Fruit fly (Drosophila melanogaster) whole organism, prepupa: ENCODE data around the gene CG5800.

Source experiments
- CG11294 ChIP-seq: fragments of 200-800 bp; sonication (Bioruptor generic); IDR thresholded peaks from 2 replicates; pipeline ENCODE4 v1.3.6; 2022; ENCODE audit warnings: missing biosample characterization, missing genetic modification characterization
- CG11762 ChIP-seq: fragments of 200-800 bp; sonication (Bioruptor generic); optimal IDR thresholded peaks from 3 replicates; lab custom pipeline; 2016; ENCODE audit warnings: missing biosample characterization, missing genetic modification characterization; ENCODE audit not compliant: insufficient read depth
- CG11902 ChIP-seq: fragments of 200-800 bp; sonication (Bioruptor generic); optimal IDR thresholded peaks from 3 replicates; lab custom pipeline; 2016; ENCODE audit warnings: missing biosample characterization, missing genetic modification characterization
- CG3032 ChIP-seq: fragments of 200-800 bp; optimal IDR thresholded peaks from 2 replicates; lab custom pipeline; 2019; ENCODE audit warnings: missing biosample characterization, mild to moderate bottlenecking, missing genetic modification characterization, moderate library complexity
- CG31627 ChIP-seq: fragments of 200-800 bp; sonication (Bioruptor generic); optimal IDR thresholded peaks from 3 replicates; lab custom pipeline; 2016; ENCODE audit warnings: missing biosample characterization, missing genetic modification characterization
- CG3919 ChIP-seq: fragments of 200-800 bp; sonication (Bioruptor generic); optimal IDR thresholded peaks from 3 replicates; lab custom pipeline; 2016; ENCODE audit warnings: missing biosample characterization, missing genetic modification characterization
- CG4318 ChIP-seq: fragments of 200-800 bp; sonication (Bioruptor generic); optimal IDR thresholded peaks from 3 replicates; lab custom pipeline; 2017; ENCODE audit warnings: missing biosample characterization, mild to moderate bottlenecking, missing genetic modification characterization
- CG6163 ChIP-seq: fragments of 200-800 bp; sonication (Bioruptor generic); IDR thresholded peaks from 3 replicates; pipeline ENCODE4 v1.3.6; 2022; ENCODE audit warnings: missing biosample characterization, missing genetic modification characterization
- CG6276 ChIP-seq: fragments of 200-800 bp; sonication (Bioruptor generic); optimal IDR thresholded peaks from 2 replicates; lab custom pipeline; 2017; ENCODE audit warnings: missing biosample characterization, mild to moderate bottlenecking, missing genetic modification characterization
- CG6808 ChIP-seq: fragments of 200-800 bp; sonication (Bioruptor generic); optimal IDR thresholded peaks from 3 replicates; lab custom pipeline; 2017; ENCODE audit warnings: missing biosample characterization, missing genetic modification characterization, mild to moderate bottlenecking, moderate library complexity, missing genetic modification reagents
- CG6854 ChIP-seq: fragments of 200-800 bp; sonication (Bioruptor generic); optimal IDR thresholded peaks from 2 replicates; lab custom pipeline; 2017; ENCODE audit warnings: missing biosample characterization, mild to moderate bottlenecking, missing genetic modification characterization
- CG8119 ChIP-seq: fragments of 200-800 bp; sonication (Bioruptor generic); IDR thresholded peaks from 3 replicates; pipeline ENCODE4 v1.3.6; 2022; ENCODE audit warnings: missing biosample characterization, missing genetic modification characterization
- CG8319 ChIP-seq: fragments of 200-800 bp; sonication (Bioruptor generic); optimal IDR thresholded peaks from 3 replicates; lab custom pipeline; 2016; ENCODE audit warnings: missing biosample characterization, missing genetic modification characterization
- CG8632 ChIP-seq: fragments of 200-800 bp; sonication (Bioruptor generic); optimal IDR thresholded peaks from 3 replicates; lab custom pipeline; 2016; ENCODE audit warnings: missing biosample characterization, missing genetic modification characterization
- CG9139 ChIP-seq: fragments of 200-800 bp; sonication (Bioruptor generic); optimal IDR thresholded peaks from 3 replicates; lab custom pipeline; 2017; ENCODE audit warnings: missing biosample characterization, mild to moderate bottlenecking, missing genetic modification characterization
- Eip75B ChIP-seq: fragments of 200-800 bp; sonication (Bioruptor generic); optimal IDR thresholded peaks from 3 replicates; lab custom pipeline; 2016; ENCODE audit warnings: missing biosample characterization, missing genetic modification characterization
- Eip78C ChIP-seq: fragments of 200-800 bp; sonication (Bioruptor generic); peaks from one replicate; lab custom pipeline; 2016; ENCODE audit warnings: missing biosample characterization, missing genetic modification characterization
- Ets21C ChIP-seq: fragments of 200-800 bp; sonication (Bioruptor generic); optimal IDR thresholded peaks from 3 replicates; lab custom pipeline; 2016; ENCODE audit warnings: missing biosample characterization, missing genetic modification characterization
- Ets96B ChIP-seq: fragments of 200-800 bp; optimal IDR thresholded peaks from 2 replicates; lab custom pipeline; 2019; ENCODE audit warnings: missing biosample characterization, mild to moderate bottlenecking, missing genetic modification characterization, moderate library complexity
- Gug ChIP-seq: fragments of 200-800 bp; sonication (Bioruptor generic); IDR thresholded peaks from 2 replicates; pipeline ENCODE4 v1.3.6; 2022; ENCODE audit warnings: missing biosample characterization, missing genetic modification characterization
- Hr39 ChIP-seq: fragments of 200-800 bp; sonication (Bioruptor generic); optimal IDR thresholded peaks from 2 replicates; lab custom pipeline; 2016; ENCODE audit warnings: missing biosample characterization, missing genetic modification characterization
- Met ChIP-seq: fragments of 200-800 bp; sonication (Bioruptor generic); optimal IDR thresholded peaks from 3 replicates; lab custom pipeline; 2016; ENCODE audit warnings: missing biosample characterization, missing genetic modification characterization
- Sox14 ChIP-seq: fragments of 200-800 bp; sonication (Bioruptor generic); optimal IDR thresholded peaks from 3 replicates; lab custom pipeline; 2016; ENCODE audit warnings: missing biosample characterization, missing genetic modification characterization
- Sox15 ChIP-seq: fragments of 200-800 bp; sonication (Bioruptor generic); optimal IDR thresholded peaks from 3 replicates; lab custom pipeline; 2016; ENCODE audit warnings: missing biosample characterization, missing genetic modification characterization
- cyc ChIP-seq: fragments of 200-800 bp; sonication (Bioruptor generic); optimal IDR thresholded peaks from 3 replicates; lab custom pipeline; 2016; ENCODE audit warnings: missing biosample characterization, missing genetic modification characterization
- dsx ChIP-seq: fragments of 200-800 bp; optimal IDR thresholded peaks from 3 replicates; lab custom pipeline; 2019; ENCODE audit warnings: missing biosample characterization, mild to moderate bottlenecking, missing genetic modification characterization, moderate library complexity; ENCODE audit not compliant: poor library complexity, severe bottlenecking
- eg ChIP-seq: fragments of 200-800 bp; sonication (Bioruptor generic); IDR thresholded peaks from 3 replicates; pipeline ENCODE4 v1.3.6; 2022; ENCODE audit warnings: missing biosample characterization, missing genetic modification characterization
- esn ChIP-seq: fragments of 200-800 bp; sonication (Bioruptor generic); optimal IDR thresholded peaks from 2 replicates; lab custom pipeline; 2016; ENCODE audit warnings: missing biosample characterization, mild to moderate bottlenecking, missing genetic modification characterization, moderate library complexity
- fd85E ChIP-seq: fragments of 200-800 bp; sonication (Bioruptor generic); optimal IDR thresholded peaks from 3 replicates; lab custom pipeline; 2016; ENCODE audit warnings: missing biosample characterization, missing genetic modification characterization
- fkh ChIP-seq: fragments of 200-800 bp; sonication (Bioruptor generic); optimal IDR thresholded peaks from 3 replicates; lab custom pipeline; 2017; ENCODE audit warnings: missing biosample characterization, mild to moderate bottlenecking, missing genetic modification characterization, moderate library complexity
- lz ChIP-seq: fragments of 200-800 bp; sonication (Bioruptor generic); optimal IDR thresholded peaks from 3 replicates; lab custom pipeline; 2016; ENCODE audit warnings: missing biosample characterization, missing genetic modification characterization
- net ChIP-seq: fragments of 200-800 bp; sonication (Bioruptor generic); optimal IDR thresholded peaks from 3 replicates; lab custom pipeline; 2016; ENCODE audit warnings: missing biosample characterization, missing genetic modification characterization
- pdm3 ChIP-seq: fragments of 200-800 bp; sonication (Bioruptor generic); optimal IDR thresholded peaks from 3 replicates; lab custom pipeline; 2016; ENCODE audit warnings: missing biosample characterization, missing genetic modification characterization
- salr ChIP-seq, 2 experiments: fragments of 200-800 bp; sonication (Bioruptor generic); optimal IDR thresholded peaks; 3 replicates each; lab custom pipeline; 2016 to 2018; ENCODE audit warnings: missing biosample characterization in 2 of 2, missing genetic modification characterization in 2 of 2, mild to moderate bottlenecking in 1 of 2
- spab ChIP-seq: fragments of 200-800 bp; sonication (Bioruptor generic); optimal IDR thresholded peaks from 2 replicates; lab custom pipeline; 2017; ENCODE audit warnings: missing biosample characterization, mild to moderate bottlenecking, missing genetic modification characterization, missing genetic modification reagents
- ss ChIP-seq, 2 experiments: fragments of 200-800 bp; sonication (Bioruptor generic); optimal IDR thresholded peaks; 2 replicates in 1 of 2; 3 replicates in 1 of 2; lab custom pipeline; 2017 to 2018; ENCODE audit warnings: mild to moderate bottlenecking in 2 of 2, missing biosample characterization in 2 of 2, missing genetic modification characterization in 2 of 2, moderate library complexity in 1 of 2
- svp ChIP-seq: fragments of 200-800 bp; sonication (Bioruptor generic); peaks from one replicate; lab custom pipeline; 2016; ENCODE audit warnings: missing biosample characterization, missing genetic modification characterization
- topi ChIP-seq: fragments of 200-800 bp; sonication (Bioruptor generic); optimal IDR thresholded peaks from 3 replicates; lab custom pipeline; 2016; ENCODE audit warnings: missing biosample characterization, missing genetic modification characterization
- vri ChIP-seq: fragments of 200-800 bp; sonication (Bioruptor generic); optimal IDR thresholded peaks from 3 replicates; lab custom pipeline; 2016; ENCODE audit warnings: missing biosample characterization, mild to moderate bottlenecking, missing genetic modification characterization

Gene CG5800

dm6 chrX:17682745-17683505 lies 46.8 kb downstream of the CG5800 start (continued):
- TF ChIP-seq spab (GFP tag; lab: Kevin White, UChicago) = peak; percentile 89
- peak; percentile 88 for TF ChIP-seq vri (GFP tag; lab: Kevin White, UChicago)
- TF ChIP-seq CG8119 = peak; percentile 98
- TF ChIP-seq lz (GFP tag; lab: Kevin White, UChicago) = peak; percentile 94
- TF ChIP-seq CG31627 (GFP tag; lab: Kevin White, UChicago) = peak; percentile 91
- peak; percentile 95 for TF ChIP-seq pdm3 (GFP tag; lab: Kevin White, UChicago)
- peak; percentile 99 for TF ChIP-seq dsx (GFP tag; lab: Kevin White, UChicago)
- peak; percentile 91 for TF ChIP-seq CG11762 (GFP tag; lab: Kevin White, UChicago)
- TF ChIP-seq cyc (GFP tag; lab: Kevin White, UChicago) = peak; percentile 91
- peak; percentile 96 for TF ChIP-seq net
- TF ChIP-seq fd85E (GFP tag; lab: Kevin White, UChicago) = peak; percentile 76
- no peak for TF ChIP-seq fkh
- peak; percentile 96 for TF ChIP-seq eg
- TF ChIP-seq Met (GFP tag; lab: Kevin White, UChicago) = peak; percentile 94
- TF ChIP-seq salr (GFP tag; optimal IDR thresholded peaks at IDR 0.05; lab: Kevin White, UChicago) = peak; percentile 80 to 91
- TF ChIP-seq topi (GFP tag; lab: Kevin White, UChicago) = peak; percentile 96
- peak; percentile 99 for TF ChIP-seq Eip78C (GFP tag; lab: Kevin White, UChicago)
- peak; percentile 85 for TF ChIP-seq CG3032 (tag; lab: Kevin White, UChicago)
- TF ChIP-seq CG6854 = peak; percentile 92
- TF ChIP-seq CG3919 (GFP tag; lab: Kevin White, UChicago) = peak; percentile 96
- peak; percentile 89 for TF ChIP-seq CG11294 (GFP tag; lab: Robert Waterston, UW)
- peak; percentile 94 for TF ChIP-seq CG6808 (GFP tag; lab: Kevin White, UChicago)
- peak; percentile 91 for TF ChIP-seq CG8319 (GFP tag; lab: Kevin White, UChicago)
- peak; percentile 84 for TF ChIP-seq CG4318 (GFP tag; lab: Kevin White, UChicago)
- peak; percentile 97 for TF ChIP-seq esn (GFP tag; lab: Kevin White, UChicago)
- TF ChIP-seq CG6276 (GFP tag; lab: Kevin White, UChicago) = peak; percentile 93
- TF ChIP-seq Ets96B (tag; lab: Kevin White, UChicago) = peak; percentile 85
- peak; percentile 92 for TF ChIP-seq Sox14
- TF ChIP-seq svp = peak; percentile 97
- TF ChIP-seq CG11902 (GFP tag; lab: Kevin White, UChicago) = peak; percentile 79
- peak; percentile 81 for TF ChIP-seq Ets21C (GFP tag; lab: Kevin White, UChicago)
- peak; percentile 97 for TF ChIP-seq CG6163 (GFP tag; lab: Robert Waterston, UW)
- peak; percentile 90 for TF ChIP-seq CG9139 (GFP tag; lab: Kevin White, UChicago)
- peak; percentile 95 for TF ChIP-seq Eip75B (GFP tag; lab: Kevin White, UChicago)
- TF ChIP-seq ss (GFP tag; optimal IDR thresholded peaks at IDR 0.05; lab: Kevin White, UChicago) = peak; percentile 97 to 98
- peak; percentile 88 for TF ChIP-seq Sox15
- TF ChIP-seq CG8632 = peak; percentile 92

dm6 chrX:17683506-17683858 lies 47.4 kb downstream of the CG5800 start:
- no peak for TF ChIP-seq Hr39 (GFP tag; lab: Kevin White, UChicago)
- no peak for TF ChIP-seq vri (GFP tag; lab: Kevin White, UChicago)
- no peak for TF ChIP-seq Gug (GFP tag; lab: Robert Waterston, UW)
- TF ChIP-seq salr (GFP tag; optimal IDR thresholded peaks at IDR 0.05; lab: Kevin White, UChicago) = no peak
- no peak for TF ChIP-seq CG6163 (GFP tag; lab: Robert Waterston, UW)
